Worm (Caenorhabditis elegans) whole organism, L1 larva: ENCODE data around the gene rgs-10.

Experiments
- ceh-88 ChIP-seq: fragments of 200-800 bp; sonication (Bioruptor generic); IDR thresholded peaks from 2 replicates; pipeline ENCODE4 v1.3.6; 2022; ENCODE audit warnings: missing genetic modification characterization, missing compliant biosample characterization
- fkh-8 ChIP-seq: sonication (generic microtip); optimal IDR thresholded peaks from 2 replicates; lab custom pipeline; 2016; ENCODE audit warnings: mild to moderate bottlenecking, missing genetic modification characterization, missing compliant biosample characterization
- lsy-2 ChIP-seq, 2 experiments: fragments of 150-350 bp; optimal IDR thresholded peaks; 2 replicates each; lab custom pipeline; 2014; ENCODE audit warnings: missing biosample characterization in 2 of 2, missing genetic modification characterization in 2 of 2
- pqm-1 ChIP-seq: sonication (generic microtip); optimal IDR thresholded peaks from 3 replicates; lab custom pipeline; 2017; ENCODE audit warnings: missing biosample characterization, missing genetic modification characterization
- snpc-4 ChIP-seq: fragments of 150-350 bp; optimal IDR thresholded peaks from 2 replicates; lab custom pipeline; 2014; ENCODE audit warnings: missing biosample characterization, missing genetic modification characterization

DNA sequence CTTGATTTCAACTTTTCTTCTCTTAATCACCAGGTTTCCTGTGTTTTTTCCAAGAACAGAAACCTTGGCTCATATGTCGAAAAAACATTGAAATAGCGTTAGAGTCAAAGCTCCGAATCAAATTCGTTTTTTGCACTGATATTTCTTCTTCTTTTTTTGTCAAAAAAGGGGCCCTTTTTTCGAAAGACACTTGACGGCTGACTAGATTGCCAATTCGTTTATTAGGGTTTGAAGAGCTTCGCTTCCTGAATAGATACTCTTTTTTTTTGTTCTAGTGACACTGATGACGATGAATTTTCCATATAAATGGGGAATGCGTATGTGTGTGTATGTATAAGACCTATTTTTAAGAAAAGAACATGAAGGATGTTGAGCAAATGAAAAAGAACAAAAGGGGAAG is 45.8 kb upstream of the rgs-10 start:
- TF ChIP-seq lsy-2 (tag; optimal IDR thresholded peaks at IDR 0.05; lab: Kevin White, UChicago), result no peak
- TF ChIP-seq fkh-8 (tag; lab: Kevin White, UChicago), result no peak
- no peak for TF ChIP-seq snpc-4 (tag; lab: Kevin White, UChicago)
- no peak for TF ChIP-seq pqm-1 (tag; lab: Kevin White, UChicago)
- no peak for TF ChIP-seq ceh-88 (GFP tag; lab: Robert Waterston, UW)
